Fruit fly (Drosophila melanogaster) whole organism: ENCODE measurements around the gene sqz.

Experiments
- CG8478 ChIP-seq: fragments of >200 bp; optimal IDR thresholded peaks from 2 replicates; lab custom pipeline; 2018; ENCODE audit warnings: inconsistent platforms
- Dll ChIP-seq: fragments of >200 bp; optimal IDR thresholded peaks from 2 replicates; lab custom pipeline; 2017

DNA sequence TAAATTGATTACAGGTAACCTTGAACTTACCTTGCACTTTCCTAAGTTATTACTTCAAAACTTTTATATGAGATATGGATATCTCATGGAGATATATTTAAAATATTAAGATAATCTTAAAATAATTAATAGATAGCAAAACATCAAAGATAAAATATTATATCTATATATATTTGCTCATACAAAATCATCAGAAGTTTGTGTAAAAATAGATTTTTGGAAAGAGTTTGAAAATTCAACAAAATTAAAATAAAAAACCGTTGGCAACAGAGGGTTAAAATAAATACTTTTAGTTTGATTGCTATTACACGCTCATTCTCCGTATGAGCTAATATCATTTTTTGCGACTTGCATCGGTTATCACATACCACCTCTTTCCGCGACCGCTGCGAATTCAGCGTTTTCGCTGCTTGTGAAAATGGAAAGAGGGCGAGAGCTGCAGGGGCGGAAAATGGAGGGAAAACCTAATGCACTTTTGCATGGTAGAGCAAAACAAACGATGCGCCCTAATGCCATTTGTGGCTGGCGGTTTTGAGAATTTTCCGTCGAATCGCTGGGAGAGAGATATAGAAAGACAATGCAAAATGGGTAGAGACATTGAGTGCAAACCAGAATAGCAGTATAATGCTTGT lies 48.6 kb downstream of the sqz start:
- TF ChIP-seq CG8478 (lab: Kevin White, UChicago) (no peak), Dll (lab: Kevin White, UChicago) (no peak)
